Worm (Caenorhabditis elegans) whole organism, mixed stage, embryonic: Measurements from ENCODE around the gene F42H10.6.

Experiments used
- blmp-1 ChIP-seq: fragments of 150-350 bp; optimal IDR thresholded peaks from 2 replicates; lab custom pipeline; 2014; ENCODE audit warnings: missing biosample characterization, missing genetic modification characterization
- ces-1 ChIP-seq: fragments of 150-350 bp; optimal IDR thresholded peaks from 2 replicates; lab custom pipeline; 2014; ENCODE audit warnings: missing biosample characterization, missing genetic modification reagents, missing genetic modification characterization
- snpc-4 ChIP-seq: fragments of 150-350 bp; optimal IDR thresholded peaks from 2 replicates; lab custom pipeline; 2014; ENCODE audit warnings: missing biosample characterization, missing genetic modification characterization

DNA sequence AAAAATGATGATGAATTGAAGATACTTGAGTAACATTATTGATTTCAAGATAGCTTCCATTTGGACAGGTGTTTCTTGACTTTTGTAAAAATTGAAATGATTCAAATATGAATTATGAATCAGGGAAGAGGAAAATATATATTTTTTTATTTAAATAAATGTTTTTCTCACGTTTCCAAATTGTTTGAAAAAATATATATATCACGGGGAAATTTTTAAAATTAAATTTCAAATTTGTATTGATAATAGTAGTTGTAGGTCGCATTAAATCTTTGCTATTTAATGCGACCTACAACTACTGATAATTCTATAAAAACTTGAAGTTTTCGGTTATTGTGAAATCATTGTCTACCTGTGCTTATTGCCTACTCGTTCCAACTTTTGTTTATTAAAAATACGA is 39.6 kb upstream of the F42H10.6 start, which contains the start of gene ZC21.8:
- no peak for TF ChIP-seq ces-1 (GFP tag; lab: Kevin White, UChicago)
- no peak for TF ChIP-seq blmp-1 (tag; lab: Kevin White, UChicago)
- TF ChIP-seq snpc-4 (tag; lab: Kevin White, UChicago), result no peak
